Worm (Caenorhabditis elegans): ENCODE measurements around the gene srh-169.

Gene srh-169

ce11 chrV:4038110-4038509, 9.5 kb upstream of the srh-169 start, which contains the start of gene C49G7.12:
C49G7.12 (plus strand) TSS chrV:4038410.
- TF ChIP-seq dao-5 (tag; optimal IDR thresholded peaks at IDR 0.05), result no peak
- no peak for TF ChIP-seq him-1 (tag; optimal IDR thresholded peaks at IDR 0.05)
- TF ChIP-seq W03F9.2 (tag; optimal IDR thresholded peaks at IDR 0.05), result no peak

ce11 chrV:4038557-4038956, 9.1 kb upstream of the srh-169 start:
- TF ChIP-seq him-1 (tag; optimal IDR thresholded peaks at IDR 0.05), result no peak
- no peak for TF ChIP-seq W03F9.2 (tag; optimal IDR thresholded peaks at IDR 0.05)
- no peak for TF ChIP-seq dao-5 (tag; optimal IDR thresholded peaks at IDR 0.05)

- no peak for TF ChIP-seq him-1 (tag; optimal IDR thresholded peaks at IDR 0.05)
- peak; percentile 18 for TF ChIP-seq W03F9.2 (tag; optimal IDR thresholded peaks at IDR 0.05)
- TF ChIP-seq dao-5 (tag; optimal IDR thresholded peaks at IDR 0.05), result no peak
Measured at ce11 chrV:4041853-4042424, 5.7 kb upstream of the srh-169 start, which contains the start of the genes C49G7.10 and irg-2. C49G7.10 (minus strand) TSS chrV:4042021. irg-2 (plus strand) TSS chrV:4042181.

- no peak for TF ChIP-seq him-1 (tag; optimal IDR thresholded peaks at IDR 0.05)
- TF ChIP-seq W03F9.2 (tag; optimal IDR thresholded peaks at IDR 0.05), result no peak
- TF ChIP-seq dao-5 (tag; optimal IDR thresholded peaks at IDR 0.05), result no peak
Measured at ce11 chrV:4043632-4044031, 4.0 kb upstream of the srh-169 start, which contains the start of gene phat-3. phat-3 (plus strand) TSS chrV:4043932.

ce11 chrV:4046122-4046521, 1.5 kb upstream of the srh-169 start, which contains the start of gene phat-7:
phat-7 (plus strand) TSS chrV:4046422.
- TF ChIP-seq him-1 (tag; optimal IDR thresholded peaks at IDR 0.05) (no peak), dao-5 (tag; optimal IDR thresholded peaks at IDR 0.05) (no peak), W03F9.2 (tag; optimal IDR thresholded peaks at IDR 0.05) (no peak)

- TF ChIP-seq W03F9.2 (tag; optimal IDR thresholded peaks at IDR 0.05) (no peak), dao-5 (tag; optimal IDR thresholded peaks at IDR 0.05) (no peak), him-1 (tag; optimal IDR thresholded peaks at IDR 0.05) (no peak)
Measured at ce11 chrV:4055025-4055424, 7.4 kb downstream of the srh-169 start, which contains the start of gene djr-1.2. djr-1.2 (minus strand) TSS chrV:4055125.

- TF ChIP-seq dao-5 (tag; optimal IDR thresholded peaks at IDR 0.05) (no peak), W03F9.2 (tag; optimal IDR thresholded peaks at IDR 0.05) (no peak), him-1 (tag; optimal IDR thresholded peaks at IDR 0.05) (no peak)
Measured at ce11 chrV:4056203-4056602, 8.6 kb downstream of the srh-169 start.

ce11 chrV:4073455-4073854, 25.8 kb downstream of the srh-169 start, which contains the start of gene otpl-2:
otpl-2 (plus strand) TSS chrV:4073755.
- TF ChIP-seq dao-5 (tag; optimal IDR thresholded peaks at IDR 0.05), result no peak
- no peak for TF ChIP-seq W03F9.2 (tag; optimal IDR thresholded peaks at IDR 0.05)
- TF ChIP-seq him-1 (tag; optimal IDR thresholded peaks at IDR 0.05), result no peak

ce11 chrV:4080546-4080945, 32.9 kb downstream of the srh-169 start:
- TF ChIP-seq W03F9.2 (tag; optimal IDR thresholded peaks at IDR 0.05) (no peak), dao-5 (tag; optimal IDR thresholded peaks at IDR 0.05) (no peak), him-1 (tag; optimal IDR thresholded peaks at IDR 0.05) (no peak)

- TF ChIP-seq him-1 (tag; optimal IDR thresholded peaks at IDR 0.05), result no peak
- no peak for TF ChIP-seq dao-5 (tag; optimal IDR thresholded peaks at IDR 0.05)
- no peak for TF ChIP-seq W03F9.2 (tag; optimal IDR thresholded peaks at IDR 0.05)
Measured at ce11 chrV:4081283-4081682, 33.6 kb downstream of the srh-169 start, which contains the start of gene srh-211. srh-211 (minus strand) TSS chrV:4081383.

ce11 chrV:4082952-4083351, 35.3 kb downstream of the srh-169 start, which contains the start of gene F38H12.5:
F38H12.5 (minus strand) TSS chrV:4083052.
- TF ChIP-seq W03F9.2 (tag; optimal IDR thresholded peaks at IDR 0.05) (no peak), dao-5 (tag; optimal IDR thresholded peaks at IDR 0.05) (no peak), him-1 (tag; optimal IDR thresholded peaks at IDR 0.05) (no peak)

- TF ChIP-seq W03F9.2 (tag; optimal IDR thresholded peaks at IDR 0.05) (no peak), dao-5 (tag; optimal IDR thresholded peaks at IDR 0.05) (no peak), him-1 (tag; optimal IDR thresholded peaks at IDR 0.05) (no peak)
Measured at ce11 chrV:4094740-4095139, 47.1 kb downstream of the srh-169 start, which contains the start of gene nhr-181. nhr-181 (plus strand) TSS chrV:4095040.
